Worm (Caenorhabditis elegans) whole organism, dauer: ENCODE results near the gene rad-51.

ENCODE experiments used
- unc-62 ChIP-seq: sonication (generic microtip); optimal IDR thresholded peaks from 2 replicates; lab custom pipeline; 2017; ENCODE audit warnings: missing biosample characterization, missing genetic modification reagents, missing genetic modification characterization

The rad-51 gene

ce11 chrIV:10242458-10243123 lies 41.5 kb downstream of the rad-51 start:
- no peak for TF ChIP-seq unc-62 (GFP tag; lab: Kevin White, UChicago)

- TF ChIP-seq unc-62 (GFP tag; lab: Kevin White, UChicago), result no peak
Measured at ce11 chrIV:10241659-10242058, 42.4 kb downstream of the rad-51 start, which contains the start of gene lipl-7. Gene lipl-7 (minus strand): TSS chrIV:10241823.

- TF ChIP-seq unc-62 (GFP tag; lab: Kevin White, UChicago), result no peak
Measured at ce11 chrIV:10239045-10239444, 45.0 kb downstream of the rad-51 start, which contains the start of gene ech-8. Gene ech-8 (minus strand): TSS chrIV:10239176.

ce11 chrIV:10236106-10236505 lies 47.9 kb downstream of the rad-51 start:
- no peak for TF ChIP-seq unc-62 (GFP tag; lab: Kevin White, UChicago)

ce11 chrIV:10235279-10235829 lies 48.7 kb downstream of the rad-51 start, which contains the start of gene ech-9:
Gene ech-9 (minus strand): TSS chrIV:10235329.
- no peak for TF ChIP-seq unc-62 (GFP tag; lab: Kevin White, UChicago)

ce11 chrIV:10232456-10232855 lies 51.6 kb downstream of the rad-51 start, which contains the start of gene F01G10.4:
Gene F01G10.4 (minus strand): TSS chrIV:10232556.
- no peak for TF ChIP-seq unc-62 (GFP tag; lab: Kevin White, UChicago)
